Worm (Caenorhabditis elegans) whole organism, late embryonic: ENCODE results near the gene K10C2.7.

Experiments
- K09A11.1 ChIP-seq: sonication (generic microtip); optimal IDR thresholded peaks from 2 replicates; lab custom pipeline; 2017; ENCODE audit warnings: antibody characterized with exemption, mild to moderate bottlenecking, missing genetic modification characterization, missing compliant biosample characterization; ENCODE audit not compliant: insufficient read depth
- ama-1 ChIP-seq: fragments of 150-350 bp; optimal IDR thresholded peaks from 2 replicates; lab custom pipeline; 2014
- ceh-48 ChIP-seq: sonication (generic microtip); optimal IDR thresholded peaks from 2 replicates; lab custom pipeline; 2016; ENCODE audit warnings: missing genetic modification characterization, inconsistent platforms, missing compliant biosample characterization
- fkh-10 ChIP-seq: fragments of 150-350 bp; optimal IDR thresholded peaks from 2 replicates; lab custom pipeline; 2014; ENCODE audit warnings: missing biosample characterization, missing genetic modification reagents, missing genetic modification characterization
- ref-2 ChIP-seq: sonication (generic microtip); optimal IDR thresholded peaks from 2 replicates; lab custom pipeline; 2016; ENCODE audit warnings: missing genetic modification characterization, missing compliant biosample characterization
- sox-4 ChIP-seq: sonication (generic microtip); optimal IDR thresholded peaks from 2 replicates; lab custom pipeline; 2017; ENCODE audit warnings: mild to moderate bottlenecking, missing genetic modification characterization, inconsistent platforms, missing compliant biosample characterization

DNA sequence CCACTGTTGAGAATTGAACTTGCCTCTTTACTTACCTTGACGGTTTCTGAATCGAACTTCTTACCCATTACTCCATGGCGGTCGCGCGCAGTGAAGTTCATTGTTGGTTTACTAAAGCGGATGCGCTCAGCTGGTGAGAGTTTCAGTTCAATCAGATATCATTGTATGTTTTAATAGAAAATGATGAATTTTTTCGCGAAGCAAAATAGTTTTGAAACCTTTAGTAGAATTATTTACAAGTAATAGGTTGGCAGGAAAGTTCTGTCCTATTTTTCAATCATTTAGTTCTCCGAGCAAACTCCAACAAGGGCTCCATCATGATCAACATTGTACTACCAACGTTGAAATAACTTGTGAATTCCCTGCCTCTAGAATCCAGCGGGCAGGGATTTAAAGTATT lies 24.2 kb upstream of the K10C2.7 start, which contains the start of gene C15B12.3:
- no peak for TF ChIP-seq ceh-48 (tag; lab: Kevin White, UChicago)
- no peak for TF ChIP-seq ama-1
- TF ChIP-seq K09A11.1 (tag; lab: Kevin White, UChicago), result no peak
- TF ChIP-seq fkh-10 (GFP tag; lab: Kevin White, UChicago), result no peak
- no peak for TF ChIP-seq ref-2
- no peak for TF ChIP-seq sox-4 (tag; lab: Kevin White, UChicago)
